Fruit fly (Drosophila melanogaster) whole organism, embryonic: ENCODE results near the gene aop.
A peak's percentile ranks its signal among the peaks of the same experiment; 100 is the strongest.

Experiments
- Abd-B ChIP-seq: fragments of 200-800 bp; sonication (Bioruptor generic); optimal IDR thresholded peaks from 2 replicates; lab custom pipeline; 2018; ENCODE audit warnings: missing biosample characterization, mild to moderate bottlenecking, missing genetic modification characterization, moderate library complexity
- Ada2b ChIP-seq: fragments of 200-800 bp; sonication (Bioruptor generic); IDR thresholded peaks from 2 replicates; pipeline ENCODE4 v1.3.6; 2022; ENCODE audit warnings: missing biosample characterization, missing genetic modification characterization
- B-H1 ChIP-seq: fragments of 200-800 bp; sonication (Bioruptor generic); IDR thresholded peaks from 3 replicates; pipeline ENCODE4 v1.3.6; 2022; ENCODE audit warnings: missing biosample characterization, missing genetic modification characterization
- CG10274 ChIP-seq: fragments of 200-800 bp; sonication (Bioruptor generic); optimal IDR thresholded peaks from 3 replicates; lab custom pipeline; 2017; ENCODE audit warnings: missing biosample characterization, mild to moderate bottlenecking, missing genetic modification characterization
- CG10959 ChIP-seq: fragments of 200-800 bp; sonication (Bioruptor generic); IDR thresholded peaks from 2 replicates; pipeline ENCODE4 v1.3.6; 2022; ENCODE audit warnings: missing biosample characterization, missing genetic modification characterization
- CG13123 ChIP-seq: fragments of 200-800 bp; sonication (Bioruptor generic); optimal IDR thresholded peaks from 2 replicates; lab custom pipeline; 2016; ENCODE audit warnings: missing biosample characterization, missing genetic modification characterization
- CG15696 ChIP-seq: fragments of 200-800 bp; sonication (Bioruptor generic); optimal IDR thresholded peaks from 2 replicates; lab custom pipeline; 2019; ENCODE audit warnings: missing biosample characterization, mild to moderate bottlenecking, missing genetic modification characterization, moderate library complexity
- CG1792 ChIP-seq: fragments of 200-800 bp; sonication (Bioruptor generic); optimal IDR thresholded peaks from 2 replicates; lab custom pipeline; 2016; ENCODE audit warnings: missing biosample characterization, missing genetic modification characterization
- CG2116 ChIP-seq: fragments of 200-800 bp; sonication (Bioruptor generic); optimal IDR thresholded peaks from 3 replicates; lab custom pipeline; 2018; ENCODE audit warnings: missing biosample characterization, mild to moderate bottlenecking, missing genetic modification characterization
- CG5245 ChIP-seq: fragments of 200-800 bp; sonication (Bioruptor generic); optimal IDR thresholded peaks from 3 replicates; lab custom pipeline; 2016; ENCODE audit warnings: missing biosample characterization, missing genetic modification characterization
- CG7372 ChIP-seq: fragments of 200-800 bp; sonication (Bioruptor generic); IDR thresholded peaks from 2 replicates; pipeline ENCODE4 v1.3.6; 2022; ENCODE audit warnings: missing biosample characterization, missing genetic modification characterization
- CG7786 ChIP-seq: fragments of 200-800 bp; sonication (Bioruptor generic); optimal IDR thresholded peaks from 2 replicates; lab custom pipeline; 2016; ENCODE audit warnings: missing biosample characterization, missing genetic modification characterization
- Dref ChIP-seq: fragments of 200-800 bp; sonication (Bioruptor generic); IDR thresholded peaks from 2 replicates; pipeline ENCODE4 v1.3.6; 2022; ENCODE audit warnings: missing biosample characterization, missing genetic modification characterization
- E2f2 ChIP-seq: fragments of 200-800 bp; sonication (Bioruptor generic); IDR thresholded peaks from 2 replicates; pipeline ENCODE4 v1.3.6; 2022; ENCODE audit warnings: missing biosample characterization, missing genetic modification characterization
- Ets97D ChIP-seq: fragments of 200-800 bp; sonication (Bioruptor generic); optimal IDR thresholded peaks from 3 replicates; lab custom pipeline; 2016; ENCODE audit warnings: missing biosample characterization, missing genetic modification characterization
- Fer2 ChIP-seq: fragments of 200-800 bp; sonication (Bioruptor generic); optimal IDR thresholded peaks from 2 replicates; lab custom pipeline; 2018; ENCODE audit warnings: missing biosample characterization, mild to moderate bottlenecking, missing genetic modification characterization, moderate library complexity
- Fer3 ChIP-seq: fragments of 200-800 bp; sonication (Bioruptor generic); optimal IDR thresholded peaks from 2 replicates; lab custom pipeline; 2018; ENCODE audit warnings: missing biosample characterization, mild to moderate bottlenecking, missing genetic modification characterization, moderate library complexity
- GATAe ChIP-seq: fragments of 200-800 bp; sonication (Bioruptor generic); conservative IDR thresholded peaks from 2 replicates; pipeline ENCODE4 v1.3.6; 2022; ENCODE audit warnings: missing biosample characterization, missing genetic modification characterization
- HmgD ChIP-seq: fragments of 200-800 bp; sonication (Bioruptor generic); optimal IDR thresholded peaks from 3 replicates; lab custom pipeline; 2016; ENCODE audit warnings: missing biosample characterization, missing genetic modification characterization
- Oli ChIP-seq: fragments of 200-800 bp; sonication (Bioruptor generic); optimal IDR thresholded peaks from 2 replicates; lab custom pipeline; 2018; ENCODE audit warnings: missing biosample characterization, mild to moderate bottlenecking, missing genetic modification characterization, moderate library complexity
- Ssrp ChIP-seq: fragments of 200-800 bp; sonication (Bioruptor generic); optimal IDR thresholded peaks from 2 replicates; lab custom pipeline; 2018; ENCODE audit warnings: missing biosample characterization, mild to moderate bottlenecking, missing genetic modification characterization, moderate library complexity
- Taf1 ChIP-seq: fragments of 200-800 bp; sonication (Bioruptor generic); IDR thresholded peaks from 2 replicates; pipeline ENCODE4 v1.3.6; 2022; ENCODE audit warnings: missing biosample characterization, missing genetic modification characterization
- YL-1 ChIP-seq: fragments of 200-800 bp; sonication (Bioruptor generic); optimal IDR thresholded peaks from 3 replicates; lab custom pipeline; 2017; ENCODE audit warnings: missing biosample characterization, mild to moderate bottlenecking, missing genetic modification characterization
- crc ChIP-seq: fragments of 200-800 bp; sonication (Bioruptor generic); optimal IDR thresholded peaks from 2 replicates; lab custom pipeline; 2016; ENCODE audit warnings: missing biosample characterization, missing genetic modification characterization
- crp ChIP-seq, 2 experiments: fragments of 200-800 bp; sonication (Bioruptor generic); optimal IDR thresholded peaks; 2 replicates in 1 of 2; 3 replicates in 1 of 2; lab custom pipeline; 2017; ENCODE audit warnings: missing biosample characterization in 2 of 2, missing genetic modification characterization in 2 of 2, mild to moderate bottlenecking in 1 of 2, moderate library complexity in 1 of 2
- cwo ChIP-seq: fragments of 200-800 bp; sonication (Bioruptor generic); optimal IDR thresholded peaks from 3 replicates; lab custom pipeline; 2017; ENCODE audit warnings: missing biosample characterization, missing genetic modification characterization, mild to moderate bottlenecking, moderate library complexity, missing genetic modification reagents
- da ChIP-seq: fragments of 200-800 bp; sonication (Bioruptor generic); optimal IDR thresholded peaks from 2 replicates; lab custom pipeline; 2016; ENCODE audit warnings: missing biosample characterization, missing genetic modification characterization
- dati ChIP-seq: fragments of 200-800 bp; sonication (Bioruptor generic); IDR thresholded peaks from 2 replicates; pipeline ENCODE4 v1.3.6; 2022; ENCODE audit warnings: missing biosample characterization, missing genetic modification characterization
- esg ChIP-seq: fragments of 200-800 bp; sonication (Bioruptor generic); conservative IDR thresholded peaks from 2 replicates; pipeline ENCODE4 v1.3.6; 2022; ENCODE audit warnings: missing biosample characterization, missing genetic modification characterization
- gcm ChIP-seq: fragments of 200-800 bp; sonication (Bioruptor generic); optimal IDR thresholded peaks from 2 replicates; lab custom pipeline; 2019; ENCODE audit warnings: missing biosample characterization, mild to moderate bottlenecking, missing genetic modification characterization, moderate library complexity
- gfzf ChIP-seq: fragments of 200-800 bp; sonication (Bioruptor generic); optimal IDR thresholded peaks from 2 replicates; lab custom pipeline; 2016; ENCODE audit warnings: missing biosample characterization, mild to moderate bottlenecking, missing genetic modification characterization, moderate library complexity
- gro ChIP-seq: fragments of 200-800 bp; sonication (Bioruptor generic); optimal IDR thresholded peaks from 2 replicates; lab custom pipeline; 2016; ENCODE audit warnings: missing biosample characterization, missing genetic modification characterization
- gt ChIP-seq: fragments of 200-800 bp; sonication (Bioruptor generic); IDR thresholded peaks from 2 replicates; pipeline ENCODE4 v1.3.6; 2022; ENCODE audit warnings: missing biosample characterization, missing genetic modification characterization
- hb ChIP-seq: fragments of 200-800 bp; sonication (Bioruptor generic); IDR thresholded peaks from 3 replicates; pipeline ENCODE4 v1.3.6; 2022; ENCODE audit warnings: missing biosample characterization, missing genetic modification characterization; ENCODE audit not compliant: partially characterized antibody
- jigr1 ChIP-seq: fragments of 200-800 bp; sonication (Bioruptor generic); IDR thresholded peaks from 3 replicates; pipeline ENCODE4 v1.3.6; 2022; ENCODE audit warnings: missing biosample characterization, missing genetic modification characterization
- jumu ChIP-seq: fragments of 200-800 bp; sonication (Bioruptor generic); optimal IDR thresholded peaks from 3 replicates; lab custom pipeline; 2016; ENCODE audit warnings: missing biosample characterization, missing genetic modification characterization
- kay ChIP-seq: fragments of 200-800 bp; sonication (Bioruptor generic); optimal IDR thresholded peaks from 2 replicates; lab custom pipeline; 2016; ENCODE audit warnings: missing biosample characterization, missing genetic modification characterization
- klu ChIP-seq: fragments of 200-800 bp; sonication (Bioruptor generic); IDR thresholded peaks from 2 replicates; pipeline ENCODE4 v1.3.6; 2022; ENCODE audit warnings: missing biosample characterization, missing genetic modification characterization
- lab ChIP-seq: fragments of 200-800 bp; sonication (Bioruptor generic); optimal IDR thresholded peaks from 3 replicates; lab custom pipeline; 2017; ENCODE audit warnings: missing biosample characterization, missing genetic modification characterization, mild to moderate bottlenecking, moderate library complexity, missing genetic modification reagents
- onecut ChIP-seq: fragments of 200-800 bp; sonication (Bioruptor generic); IDR thresholded peaks from 2 replicates; pipeline ENCODE4 v1.3.6; 2022; ENCODE audit warnings: missing biosample characterization, missing genetic modification characterization
- org-1 ChIP-seq: fragments of 200-800 bp; sonication (Bioruptor generic); optimal IDR thresholded peaks from 2 replicates; lab custom pipeline; 2017; ENCODE audit warnings: missing biosample characterization, missing genetic modification characterization
- prd ChIP-seq, 3 experiments: fragments of >200 bp in 2 of 3; fragments of 200-800 bp in 1 of 3; sonication (Bioruptor generic) in 1 of 3; optimal IDR thresholded peaks in 2 of 3; IDR thresholded peaks in 1 of 3; 2 replicates in 2 of 3; 3 replicates in 1 of 3; pipeline versions ENCODE4 v1.3.6 to Lab custom; 2017 to 2022; ENCODE audit warnings: missing biosample characterization in 1 of 3, missing genetic modification characterization in 1 of 3
- pros ChIP-seq: fragments of 200-800 bp; sonication (Bioruptor generic); optimal IDR thresholded peaks from 3 replicates; lab custom pipeline; 2019; ENCODE audit warnings: missing biosample characterization, mild to moderate bottlenecking, missing genetic modification characterization, moderate library complexity
- psq ChIP-seq: fragments of 200-800 bp; sonication (Bioruptor generic); optimal IDR thresholded peaks from 2 replicates; lab custom pipeline; 2017; ENCODE audit warnings: missing biosample characterization, missing genetic modification characterization
- sc ChIP-seq, 3 experiments: fragments of >200 bp in 2 of 3; fragments of 200-800 bp in 1 of 3; sonication (Bioruptor generic) in 1 of 3; optimal IDR thresholded peaks; 2 replicates in 2 of 3; 3 replicates in 1 of 3; lab custom pipeline; 2017; ENCODE audit warnings: mild to moderate bottlenecking in 1 of 3, missing biosample characterization in 1 of 3, missing genetic modification characterization in 1 of 3, missing genetic modification reagents in 1 of 3
- seq ChIP-seq: fragments of 200-800 bp; sonication (Bioruptor generic); IDR thresholded peaks from 2 replicates; pipeline ENCODE4 v1.3.6; 2022; ENCODE audit warnings: missing biosample characterization, missing genetic modification characterization
- slbo ChIP-seq: fragments of 200-800 bp; sonication (Bioruptor generic); IDR thresholded peaks from 2 replicates; pipeline ENCODE4 v1.3.6; 2022; ENCODE audit warnings: missing biosample characterization, missing genetic modification characterization
- stwl ChIP-seq: fragments of 200-800 bp; sonication (Bioruptor generic); optimal IDR thresholded peaks from 3 replicates; lab custom pipeline; 2018; ENCODE audit warnings: missing biosample characterization, mild to moderate bottlenecking, missing genetic modification characterization, moderate library complexity
- tgo ChIP-seq: fragments of 200-800 bp; sonication (Bioruptor generic); IDR thresholded peaks from 3 replicates; pipeline ENCODE4 v1.3.6; 2022; ENCODE audit warnings: missing biosample characterization, missing genetic modification characterization

The aop gene

dm6 chr2L:2182735-2183340 is 4.3 kb upstream of the aop start (continued):
- TF ChIP-seq Taf1 (GFP tag; lab: Robert Waterston, UW) (no peak), crc (no peak), CG7786 (GFP tag; lab: Kevin White, UChicago) (peak; percentile 73), CG15696 (tag; lab: Kevin White, UChicago) (peak; percentile 96), dati (GFP tag; lab: Robert Waterston, UW) (no peak), Fer3 (tag; lab: Kevin White, UChicago) (no peak), Abd-B (GFP tag; lab: Kevin White, UChicago) (peak; percentile 9), Oli (peak; percentile 62), Ets97D (no peak), E2f2 (GFP tag; lab: Robert Waterston, UW) (0 out of 2 replicates have a peak, but pooled peaks have one; percentile 27), gt (GFP tag; lab: Robert Waterston, UW) (peak; percentile 68; the same call in 1 of the 2 replicates), slbo (no peak), jigr1 (GFP tag; lab: Robert Waterston, UW) (no peak), gro (GFP tag; lab: Kevin White, UChicago) (no peak), GATAe (no peak), CG5245 (GFP tag; lab: Kevin White, UChicago) (peak; percentile 52), CG2116 (GFP tag; lab: Kevin White, UChicago) (peak; percentile 23), CG7372 (GFP tag; lab: Robert Waterston, UW) (no peak), crp (GFP tag; optimal IDR thresholded peaks at IDR 0.05; lab: Kevin White, UChicago) (peak in 1 of 2 experiments; percentile 18), prd (optimal IDR thresholded peaks at IDR 0.05; lab: Kevin White, UChicago) (no peak), prd (GFP tag; IDR thresholded peaks at IDR 0.05; lab: Robert Waterston, UW) (peak; percentile 80), CG10274 (GFP tag; lab: Kevin White, UChicago) (no peak), Dref (GFP tag; lab: Robert Waterston, UW) (no peak), stwl (tag; lab: Kevin White, UChicago) (peak; percentile 57), kay (GFP tag; lab: Kevin White, UChicago) (peak; percentile 2), onecut (peak; percentile 63), gfzf (GFP tag; lab: Kevin White, UChicago) (no peak), CG10959 (GFP tag; lab: Robert Waterston, UW) (peak; percentile 95), CG13123 (GFP tag; lab: Kevin White, UChicago) (no peak), da (GFP tag; lab: Kevin White, UChicago) (no peak), klu (GFP tag; lab: Robert Waterston, UW) (no peak), sc (optimal IDR thresholded peaks at IDR 0.05; lab: Kevin White, UChicago) (no peak), sc (GFP tag; optimal IDR thresholded peaks at IDR 0.05; lab: Kevin White, UChicago) (peak; percentile 52), org-1 (peak; percentile 75), HmgD (peak; percentile 27), Ssrp (tag; lab: Kevin White, UChicago) (peak; percentile 61), seq (no peak), Fer2 (no peak), tgo (GFP tag; lab: Robert Waterston, UW) (peak; percentile 17; the same call in 1 of the 3 replicates), cwo (GFP tag; lab: Kevin White, UChicago) (no peak), YL-1 (GFP tag; lab: Kevin White, UChicago) (no peak), psq (no peak), hb (no peak), esg (GFP tag; lab: Robert Waterston, UW) (no peak; the same call in 1 of the 2 replicates), Ada2b (GFP tag; lab: Robert Waterston, UW) (peak; percentile 18; the same call in 1 of the 2 replicates), B-H1 (no peak), CG1792 (GFP tag; lab: Kevin White, UChicago) (no peak), lab (GFP tag; lab: Kevin White, UChicago) (no peak), jumu (peak; percentile 75), gcm (GFP tag; lab: Kevin White, UChicago) (peak; percentile 75), pros (no peak)
